Worm (Caenorhabditis elegans) whole organism, L3 larva: ENCODE measurements around the gene Y57G11C.42.
A peak's percentile ranks its signal among the peaks of the same experiment; 100 is the strongest.

Source experiments
- R02D3.7 ChIP-seq: fragments of 150-350 bp; optimal IDR thresholded peaks from 2 replicates; lab custom pipeline; 2014; ENCODE audit warnings: missing biosample characterization, missing genetic modification characterization
- ZK546.5 ChIP-seq: sonication (generic microtip); optimal IDR thresholded peaks from 2 replicates; lab custom pipeline; 2017; ENCODE audit warnings: missing biosample characterization, missing genetic modification characterization
- ama-1 ChIP-seq: fragments of 150-350 bp; optimal IDR thresholded peaks from 2 replicates; lab custom pipeline; 2018
- ceh-16 ChIP-seq: sonication (generic microtip); optimal IDR thresholded peaks from 2 replicates; lab custom pipeline; 2017; ENCODE audit warnings: missing biosample characterization, missing genetic modification characterization
- ceh-28 ChIP-seq: fragments of 150-350 bp; optimal IDR thresholded peaks from 2 replicates; lab custom pipeline; 2014; ENCODE audit warnings: missing biosample characterization, missing genetic modification reagents, missing genetic modification characterization
- daf-12 ChIP-seq: fragments of 150-350 bp; optimal IDR thresholded peaks from 2 replicates; lab custom pipeline; 2014; ENCODE audit warnings: missing biosample characterization, missing genetic modification reagents, missing genetic modification characterization
- egl-5 ChIP-seq: fragments of 150-350 bp; optimal IDR thresholded peaks from 2 replicates; lab custom pipeline; 2017; ENCODE audit warnings: missing biosample characterization, missing genetic modification reagents, missing genetic modification characterization, inconsistent platforms
- elt-1 ChIP-seq: fragments of 150-350 bp; optimal IDR thresholded peaks from 2 replicates; lab custom pipeline; 2014; ENCODE audit warnings: missing biosample characterization, missing genetic modification characterization
- elt-2 ChIP-seq: sonication (generic microtip); optimal IDR thresholded peaks from 2 replicates; lab custom pipeline; 2016; ENCODE audit warnings: missing genetic modification reagents, mild to moderate bottlenecking, missing genetic modification characterization, missing compliant biosample characterization
- elt-3 ChIP-seq, 3 experiments: fragments of 150-350 bp in 1 of 3; sonication (generic microtip) in 2 of 3; optimal IDR thresholded peaks; 2 replicates in 2 of 3; 4 replicates in 1 of 3; lab custom pipeline; 2014 to 2017; ENCODE audit warnings: missing biosample characterization in 3 of 3, missing genetic modification characterization in 3 of 3
- fos-1 ChIP-seq: fragments of 150-350 bp; optimal IDR thresholded peaks from 2 replicates; lab custom pipeline; 2014; ENCODE audit warnings: missing biosample characterization, missing genetic modification characterization
- hmg-11 ChIP-seq: sonication (generic microtip); optimal IDR thresholded peaks from 2 replicates; lab custom pipeline; 2016; ENCODE audit warnings: missing genetic modification characterization, missing compliant biosample characterization
- jun-1 ChIP-seq: fragments of 150-350 bp; optimal IDR thresholded peaks from 2 replicates; lab custom pipeline; 2014; ENCODE audit warnings: missing biosample characterization, missing genetic modification reagents, missing genetic modification characterization
- lin-15B ChIP-seq: fragments of 150-350 bp; optimal IDR thresholded peaks from 2 replicates; lab custom pipeline; 2014; ENCODE audit warnings: missing biosample characterization, missing genetic modification characterization
- lin-39 ChIP-seq: fragments of 150-350 bp; optimal IDR thresholded peaks from 2 replicates; lab custom pipeline; 2018; ENCODE audit warnings: missing biosample characterization, missing genetic modification reagents, missing genetic modification characterization
- mdl-1 ChIP-seq: fragments of 150-350 bp; optimal IDR thresholded peaks from 2 replicates; lab custom pipeline; 2014; ENCODE audit warnings: missing biosample characterization, missing genetic modification characterization
- nfya-1 ChIP-seq: sonication (generic microtip); optimal IDR thresholded peaks from 2 replicates; lab custom pipeline; 2017; ENCODE audit warnings: missing genetic modification characterization, mild to moderate bottlenecking, missing compliant biosample characterization, antibody characterized with exemption, moderate library complexity; ENCODE audit not compliant: insufficient read depth
- nhr-11 ChIP-seq: fragments of 150-350 bp; optimal IDR thresholded peaks from 2 replicates; lab custom pipeline; 2014; ENCODE audit warnings: missing biosample characterization, missing genetic modification characterization
- nhr-23 ChIP-seq: fragments of 150-350 bp; optimal IDR thresholded peaks from 2 replicates; lab custom pipeline; 2014; ENCODE audit warnings: missing biosample characterization, missing genetic modification reagents, missing genetic modification characterization
- nhr-237 ChIP-seq: fragments of 150-350 bp; optimal IDR thresholded peaks from 2 replicates; lab custom pipeline; 2014; ENCODE audit warnings: missing biosample characterization, missing genetic modification characterization
- nhr-43 ChIP-seq: sonication (generic microtip); optimal IDR thresholded peaks from 2 replicates; lab custom pipeline; 2016; ENCODE audit warnings: mild to moderate bottlenecking, missing genetic modification characterization, missing compliant biosample characterization; ENCODE audit not compliant: poor library complexity, severe bottlenecking
- nhr-67 ChIP-seq: fragments of 150-350 bp; optimal IDR thresholded peaks from 2 replicates; lab custom pipeline; 2014; ENCODE audit warnings: missing biosample characterization, missing genetic modification characterization
- nhr-77 ChIP-seq: fragments of 150-350 bp; optimal IDR thresholded peaks from 2 replicates; lab custom pipeline; 2014; ENCODE audit warnings: missing biosample characterization, missing genetic modification characterization
- pqm-1 ChIP-seq: fragments of 150-350 bp; optimal IDR thresholded peaks from 2 replicates; lab custom pipeline; 2017; ENCODE audit warnings: missing biosample characterization, missing genetic modification characterization, inconsistent platforms
- snpc-4 ChIP-seq: fragments of 150-350 bp; optimal IDR thresholded peaks from 2 replicates; lab custom pipeline; 2014; ENCODE audit warnings: missing biosample characterization, missing genetic modification characterization
- tbx-2 ChIP-seq: sonication (generic microtip); optimal IDR thresholded peaks from 2 replicates; lab custom pipeline; 2016; ENCODE audit warnings: mild to moderate bottlenecking, missing genetic modification characterization, missing compliant biosample characterization
- unc-39 ChIP-seq: sonication (generic microtip); optimal IDR thresholded peaks from 4 replicates; lab custom pipeline; 2017; ENCODE audit warnings: missing biosample characterization, missing genetic modification characterization
- zag-1 ChIP-seq: fragments of 150-350 bp; optimal IDR thresholded peaks from 2 replicates; lab custom pipeline; 2014; ENCODE audit warnings: missing biosample characterization, missing genetic modification characterization
- ztf-11 ChIP-seq: fragments of 150-350 bp; optimal IDR thresholded peaks from 2 replicates; lab custom pipeline; 2014; ENCODE audit warnings: missing biosample characterization, missing genetic modification characterization
- ztf-4 ChIP-seq: fragments of 150-350 bp; optimal IDR thresholded peaks from 2 replicates; lab custom pipeline; 2014; ENCODE audit warnings: missing biosample characterization, missing genetic modification characterization

Y57G11C.42 gene

DNA sequence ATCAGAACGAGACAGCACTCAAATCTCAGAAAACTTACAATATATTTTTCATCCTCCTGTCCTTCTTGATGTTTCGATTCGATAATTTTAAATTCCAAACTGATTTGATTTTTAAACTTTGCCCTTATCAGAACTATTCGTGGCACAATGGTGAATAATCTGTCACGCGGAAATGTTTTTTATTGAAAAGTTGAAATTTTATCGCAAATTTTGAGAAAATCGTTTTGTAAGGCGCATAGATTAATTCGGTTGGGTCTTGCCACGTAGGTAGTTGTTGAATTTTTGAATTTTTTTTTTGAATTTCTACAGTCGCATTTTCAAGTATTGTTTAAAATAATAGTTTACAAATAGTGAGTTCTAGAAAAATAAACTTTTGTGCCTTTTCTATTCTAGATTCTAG, 32.5 kb downstream of the Y57G11C.42 start, which contains the start of gene ptp-5.2:
ptp-5.2 (minus strand) TSS at position 101 of the 400 bp plus-strand sequence.
- no peak for TF ChIP-seq ztf-11 (tag; lab: Kevin White, UChicago)
- no peak for TF ChIP-seq unc-39 (tag; lab: Kevin White, UChicago)
- TF ChIP-seq ceh-16: no peak
- TF ChIP-seq daf-12 (tag; lab: Kevin White, UChicago): no peak
- no peak for TF ChIP-seq mdl-1 (tag; lab: Kevin White, UChicago)
- no peak for TF ChIP-seq ama-1 (lab: Kevin White, UChicago)
- TF ChIP-seq nhr-11 (tag; lab: Kevin White, UChicago): no peak
- TF ChIP-seq egl-5: no peak
- TF ChIP-seq snpc-4 (tag; lab: Kevin White, UChicago): no peak
- no peak for TF ChIP-seq elt-2 (tag; lab: Kevin White, UChicago)
- no peak for TF ChIP-seq ZK546.5 (tag; lab: Kevin White, UChicago)
- TF ChIP-seq nhr-43: no peak
- TF ChIP-seq nhr-67 (tag; lab: Kevin White, UChicago): no peak
- TF ChIP-seq zag-1 (tag; lab: Kevin White, UChicago): no peak
- no peak for TF ChIP-seq hmg-11 (tag; lab: Kevin White, UChicago)
- TF ChIP-seq nhr-237 (tag; lab: Kevin White, UChicago): no peak
- no peak for TF ChIP-seq fos-1 (tag; lab: Kevin White, UChicago)

DNA sequence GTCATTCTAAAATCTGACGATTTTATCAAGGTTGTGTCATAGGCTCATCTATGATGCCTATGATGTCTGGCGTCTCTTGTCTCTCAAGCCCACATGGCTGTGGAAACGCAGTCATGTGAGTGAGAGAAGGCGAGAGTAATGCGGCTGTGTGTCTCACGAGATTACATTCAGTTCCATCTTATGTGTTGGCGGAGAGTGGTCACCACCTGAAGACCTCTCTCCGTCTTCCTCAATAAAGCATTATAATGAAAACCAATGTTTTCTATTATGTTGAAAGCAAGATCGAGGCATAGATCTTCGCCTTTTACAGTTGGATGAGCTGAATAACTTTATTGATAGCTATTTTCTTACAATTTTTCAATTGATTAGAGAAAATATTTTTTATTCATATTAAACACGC, 35.0 kb downstream of the Y57G11C.42 start:
- TF ChIP-seq pqm-1 (tag; lab: Kevin White, UChicago) (peak; percentile 4), elt-2 (tag; lab: Kevin White, UChicago) (peak; percentile 26), snpc-4 (tag; lab: Kevin White, UChicago) (peak; percentile 31), ama-1 (lab: Kevin White, UChicago) (peak; percentile 34), mdl-1 (tag; lab: Kevin White, UChicago) (peak; percentile 28), elt-1 (tag; lab: Kevin White, UChicago) (peak; percentile 32), nhr-23 (tag; lab: Kevin White, UChicago) (peak; percentile 28), nfya-1 (peak; percentile 69), lin-39 (peak; percentile 56), lin-15B (tag; lab: Kevin White, UChicago) (peak; percentile 50), hmg-11 (tag; lab: Kevin White, UChicago) (peak; percentile 54), ceh-28 (tag; lab: Kevin White, UChicago) (peak; percentile 8)

DNA sequence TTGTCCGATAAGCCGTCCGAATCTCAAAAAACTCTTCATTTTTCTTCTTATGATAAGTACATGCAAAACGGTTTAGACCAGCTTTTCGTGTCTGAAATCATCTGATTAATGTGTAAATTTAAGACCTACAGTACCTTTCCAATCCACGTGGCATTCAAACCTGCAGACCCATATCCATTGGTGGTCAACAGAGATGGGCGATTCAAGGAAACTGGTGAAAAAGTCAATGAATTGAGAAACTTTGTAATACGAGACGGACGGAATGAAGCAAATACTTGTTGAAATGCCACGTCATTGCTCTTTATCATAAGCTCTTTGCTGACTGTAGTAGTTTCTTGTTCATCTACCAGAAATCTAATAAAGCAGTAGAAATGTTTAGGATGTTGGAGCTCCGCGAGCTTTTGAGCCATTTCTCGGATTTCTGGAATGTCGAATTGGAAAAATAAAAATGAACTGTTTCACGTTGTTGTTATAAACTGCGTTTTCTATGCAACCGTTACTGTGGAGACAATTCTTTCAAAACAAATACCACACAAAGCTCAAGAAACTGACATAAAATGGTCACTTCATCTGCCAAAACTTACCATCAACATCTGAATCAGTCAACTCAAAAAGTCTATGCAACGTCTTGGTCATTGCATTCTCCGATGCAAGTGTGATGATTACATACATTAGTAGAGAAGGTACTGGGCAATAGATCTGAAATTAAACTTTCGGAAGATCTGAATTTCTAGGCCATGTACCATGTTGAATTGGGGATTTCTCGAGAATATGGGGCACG, 35.8 kb downstream of the Y57G11C.42 start:
- peak; percentile 68 for TF ChIP-seq ama-1 (lab: Kevin White, UChicago)
- no peak for TF ChIP-seq jun-1

DNA sequence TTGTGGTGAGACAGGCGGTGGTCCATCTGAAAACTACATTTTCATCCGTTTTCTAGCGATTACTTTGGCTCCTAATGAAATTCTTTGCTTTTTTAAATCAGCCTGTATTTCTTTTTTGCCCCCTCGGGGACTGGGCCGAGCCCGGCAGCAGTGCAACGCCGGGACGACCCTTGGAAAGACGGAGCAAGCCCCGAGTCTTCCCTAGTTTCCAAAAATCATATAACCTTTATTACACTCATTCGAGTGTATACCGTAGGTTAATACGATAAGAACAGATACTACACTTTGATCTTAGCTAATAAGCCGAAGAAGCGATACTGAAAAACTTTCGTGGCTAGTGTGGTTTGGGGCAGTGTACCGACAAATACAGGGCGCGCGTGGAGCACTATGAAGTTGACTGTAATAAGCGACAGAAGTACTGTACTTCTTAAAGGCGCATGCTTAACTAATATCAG, 36.4 kb downstream of the Y57G11C.42 start:
- peak; percentile 82 for TF ChIP-seq snpc-4 (tag; lab: Kevin White, UChicago)
- no peak for TF ChIP-seq R02D3.7 (tag; lab: Kevin White, UChicago)
- peak; percentile 29 for TF ChIP-seq nhr-43

DNA sequence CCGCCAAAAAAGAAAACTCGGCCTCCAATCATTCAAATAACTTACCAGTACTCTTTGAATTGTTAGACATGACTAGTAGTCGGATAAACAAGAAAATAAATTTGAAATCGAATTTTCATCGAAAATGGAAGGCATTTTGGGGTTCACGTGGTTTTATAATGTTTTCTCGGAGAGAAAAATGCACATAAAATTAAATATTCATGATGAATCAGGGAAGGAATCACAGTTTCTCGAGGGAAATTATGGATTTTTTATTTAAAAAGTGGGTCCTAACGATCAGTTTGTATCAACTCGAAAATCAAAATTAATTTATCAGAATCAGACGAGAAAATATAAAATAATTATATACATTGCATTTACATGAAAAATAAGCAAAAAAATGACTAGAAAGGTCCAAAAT, 37.0 kb downstream of the Y57G11C.42 start, which contains the start of gene Y57G11C.5:
Y57G11C.5 (minus strand) TSS at position 101 of the 400 bp plus-strand sequence.
- TF ChIP-seq elt-3 (tag; optimal IDR thresholded peaks at IDR 0.05; lab: Kevin White, UChicago) (no peak), ztf-4 (tag; lab: Kevin White, UChicago) (no peak), R02D3.7 (tag; lab: Kevin White, UChicago) (no peak), nhr-77 (tag; lab: Kevin White, UChicago) (no peak), nhr-11 (tag; lab: Kevin White, UChicago) (no peak), unc-39 (tag; lab: Kevin White, UChicago) (no peak)

DNA sequence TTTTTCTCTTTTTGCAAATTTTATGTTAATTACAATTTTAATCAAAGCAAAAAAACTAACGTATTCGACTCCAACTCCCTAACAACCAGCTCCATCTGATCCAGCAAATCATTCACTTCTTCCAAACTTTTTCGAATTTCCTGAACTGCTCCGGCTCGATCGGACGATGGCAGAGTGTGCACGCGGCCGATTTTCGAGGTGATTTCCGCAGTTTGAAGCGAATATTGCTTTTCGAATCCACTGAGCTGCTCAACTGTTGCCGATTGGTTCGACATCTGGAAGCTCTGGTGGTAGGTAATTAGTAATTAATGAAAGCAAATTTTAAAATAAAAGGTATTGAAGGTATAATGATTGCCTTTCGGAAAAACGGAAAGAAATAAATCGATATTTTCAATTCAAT, 38.1 kb downstream of the Y57G11C.42 start, which contains the start of gene vti-1:
vti-1 (minus strand) TSS at position 284 of the 400 bp plus-strand sequence.
- TF ChIP-seq ama-1 (lab: Kevin White, UChicago) (peak; percentile 7), zag-1 (tag; lab: Kevin White, UChicago) (no peak), tbx-2 (tag; lab: Kevin White, UChicago) (no peak)
